Fruit fly (Drosophila melanogaster) whole organism, pupa: ENCODE measurements around the gene Deaf1.

Source experiments
- CG14655 ChIP-seq: fragments of 200-800 bp; sonication (Bioruptor generic); optimal IDR thresholded peaks from 3 replicates; lab custom pipeline; 2017; ENCODE audit warnings: mild to moderate bottlenecking, missing biosample characterization, missing genetic modification reagents, missing genetic modification characterization
- CG32121 ChIP-seq: fragments of 200-800 bp; sonication (Bioruptor generic); IDR thresholded peaks from 2 replicates; pipeline ENCODE4 v1.3.6; 2022; ENCODE audit warnings: missing biosample characterization, missing genetic modification characterization

- no peak for TF ChIP-seq CG14655 (GFP tag; lab: Kevin White, UChicago)
- no peak for TF ChIP-seq CG32121 (GFP tag; lab: Robert Waterston, UW)
Measured at dm6 chr3L:19804908-19805307, 13.1 kb upstream of the Deaf1 start, which contains the start of the genes TORIP and Ccdc58.
